Fruit fly (Drosophila melanogaster) whole organism, embryonic: ENCODE data around the gene RhoGEF4.

ENCODE experiments used
- Aef1 ChIP-seq: fragments of 200-800 bp; sonication (Bioruptor generic); IDR thresholded peaks from 3 replicates; pipeline ENCODE4 v1.3.6; 2022; ENCODE audit warnings: missing biosample characterization, missing genetic modification characterization
- Asciz ChIP-seq: fragments of 200-800 bp; sonication (Bioruptor generic); optimal IDR thresholded peaks from 2 replicates; lab custom pipeline; 2017; ENCODE audit warnings: missing biosample characterization, mild to moderate bottlenecking, missing genetic modification characterization, missing genetic modification reagents
- B-H2 ChIP-seq: fragments of 200-800 bp; sonication (Bioruptor generic); optimal IDR thresholded peaks from 2 replicates; lab custom pipeline; 2018; ENCODE audit warnings: missing biosample characterization, mild to moderate bottlenecking, missing genetic modification characterization
- BEAF-32 ChIP-seq: fragments of 200-800 bp; sonication (Bioruptor generic); optimal IDR thresholded peaks from 3 replicates; lab custom pipeline; 2017; ENCODE audit warnings: missing biosample characterization, missing genetic modification characterization, mild to moderate bottlenecking, moderate library complexity, missing genetic modification reagents
- CG10366 ChIP-seq: fragments of 200-800 bp; sonication (Bioruptor generic); IDR thresholded peaks from 2 replicates; pipeline ENCODE4 v1.3.6; 2022; ENCODE audit warnings: missing biosample characterization, missing genetic modification characterization
- CG10462 ChIP-seq: fragments of 200-800 bp; sonication (Bioruptor generic); optimal IDR thresholded peaks from 2 replicates; lab custom pipeline; 2016; ENCODE audit warnings: missing biosample characterization, missing genetic modification characterization
- CG10565 ChIP-seq: fragments of 200-800 bp; sonication (Bioruptor generic); optimal IDR thresholded peaks from 3 replicates; lab custom pipeline; 2016; ENCODE audit warnings: missing biosample characterization, mild to moderate bottlenecking, missing genetic modification characterization
- CG11093 ChIP-seq: fragments of 200-800 bp; sonication (Bioruptor generic); IDR thresholded peaks from 3 replicates; pipeline ENCODE4 v1.3.6; 2022; ENCODE audit warnings: missing biosample characterization, missing genetic modification characterization
- CG11696 ChIP-seq: fragments of 200-800 bp; sonication (Bioruptor generic); IDR thresholded peaks from 2 replicates; pipeline ENCODE4 v1.3.6; 2022; ENCODE audit warnings: missing biosample characterization, missing genetic modification characterization
- CG13424 ChIP-seq: fragments of 200-800 bp; sonication (Bioruptor generic); optimal IDR thresholded peaks from 2 replicates; lab custom pipeline; 2019; ENCODE audit warnings: missing biosample characterization, mild to moderate bottlenecking, missing genetic modification characterization, moderate library complexity
- CG2129 ChIP-seq: fragments of 200-800 bp; sonication (Bioruptor generic); IDR thresholded peaks from 2 replicates; pipeline ENCODE4 v1.3.6; 2022; ENCODE audit warnings: missing biosample characterization, missing genetic modification characterization; ENCODE audit not compliant: partially characterized antibody
- CG3847 ChIP-seq: fragments of 200-800 bp; sonication (Bioruptor generic); IDR thresholded peaks from 2 replicates; pipeline ENCODE4 v1.3.6; 2022; ENCODE audit warnings: missing biosample characterization, missing genetic modification characterization
- CG4617 ChIP-seq: fragments of 200-800 bp; sonication (Bioruptor generic); optimal IDR thresholded peaks from 3 replicates; lab custom pipeline; 2016; ENCODE audit warnings: missing biosample characterization, missing genetic modification characterization, borderline replicate concordance
- CG4820 ChIP-seq: fragments of 200-800 bp; sonication (Bioruptor generic); optimal IDR thresholded peaks from 3 replicates; lab custom pipeline; 2016; ENCODE audit warnings: missing biosample characterization, missing genetic modification characterization
- CG6175 ChIP-seq: fragments of 200-800 bp; sonication (Bioruptor generic); IDR thresholded peaks from 3 replicates; pipeline ENCODE4 v1.3.6; 2022; ENCODE audit warnings: missing biosample characterization, missing genetic modification characterization
- CG9817 ChIP-seq: fragments of 200-800 bp; sonication (Bioruptor generic); optimal IDR thresholded peaks from 2 replicates; lab custom pipeline; 2018; ENCODE audit warnings: missing biosample characterization, mild to moderate bottlenecking, missing genetic modification characterization, moderate library complexity
- Doc3 ChIP-seq: fragments of 200-800 bp; sonication (Bioruptor generic); IDR thresholded peaks from 3 replicates; pipeline ENCODE4 v1.3.6; 2022; ENCODE audit warnings: missing biosample characterization, missing genetic modification characterization; ENCODE audit not compliant: partially characterized antibody
- E2f2 ChIP-seq: fragments of 200-800 bp; sonication (Bioruptor generic); IDR thresholded peaks from 2 replicates; pipeline ENCODE4 v1.3.6; 2022; ENCODE audit warnings: missing biosample characterization, missing genetic modification characterization
- Elba2 ChIP-seq: fragments of 200-800 bp; sonication (Bioruptor generic); optimal IDR thresholded peaks from 3 replicates; lab custom pipeline; 2016; ENCODE audit warnings: missing biosample characterization, missing genetic modification characterization
- Fer2 ChIP-seq: fragments of 200-800 bp; sonication (Bioruptor generic); optimal IDR thresholded peaks from 2 replicates; lab custom pipeline; 2018; ENCODE audit warnings: missing biosample characterization, mild to moderate bottlenecking, missing genetic modification characterization, moderate library complexity
- HHEX ChIP-seq: fragments of 200-800 bp; sonication (Bioruptor generic); optimal IDR thresholded peaks from 3 replicates; lab custom pipeline; 2017; ENCODE audit warnings: missing biosample characterization, mild to moderate bottlenecking, missing genetic modification characterization, missing genetic modification reagents
- Hr78 ChIP-seq, 2 experiments: fragments of 200-800 bp in 1 of 2; fragments of >200 bp in 1 of 2; sonication (Bioruptor generic) in 1 of 2; optimal IDR thresholded peaks; 2 replicates each; lab custom pipeline; 2017 to 2019; ENCODE audit warnings: missing biosample characterization in 2 of 2, missing genetic modification characterization in 2 of 2, mild to moderate bottlenecking in 1 of 2, moderate library complexity in 1 of 2
- Hsf ChIP-seq: fragments of 200-800 bp; sonication (Bioruptor generic); optimal IDR thresholded peaks from 3 replicates; lab custom pipeline; 2016; ENCODE audit warnings: missing biosample characterization, missing genetic modification characterization
- Mrtf ChIP-seq: fragments of 200-800 bp; sonication (Bioruptor generic); IDR thresholded peaks from 3 replicates; pipeline ENCODE4 v1.3.6; 2022; ENCODE audit warnings: missing biosample characterization, missing genetic modification characterization
- NC2α ChIP-seq: fragments of 200-800 bp; sonication (Bioruptor generic); optimal IDR thresholded peaks from 2 replicates; lab custom pipeline; 2016; ENCODE audit warnings: missing biosample characterization, missing genetic modification characterization
- NC2β ChIP-seq: fragments of 200-800 bp; sonication (Bioruptor generic); optimal IDR thresholded peaks from 2 replicates; lab custom pipeline; 2016; ENCODE audit warnings: missing biosample characterization, missing genetic modification characterization
- NFAT ChIP-seq: fragments of 200-800 bp; sonication (Bioruptor generic); IDR thresholded peaks from 2 replicates; pipeline ENCODE4 v1.3.6; 2022; ENCODE audit warnings: missing biosample characterization, missing genetic modification characterization
- Optix ChIP-seq: fragments of 200-800 bp; sonication (Bioruptor generic); IDR thresholded peaks from 3 replicates; pipeline ENCODE4 v1.3.6; 2022; ENCODE audit warnings: missing biosample characterization, missing genetic modification characterization
- Sox102F ChIP-seq: fragments of 200-800 bp; sonication (Bioruptor generic); optimal IDR thresholded peaks from 2 replicates; lab custom pipeline; 2018; ENCODE audit warnings: missing biosample characterization, mild to moderate bottlenecking, missing genetic modification characterization, moderate library complexity
- Sry-β ChIP-seq: fragments of 200-800 bp; sonication (Bioruptor generic); optimal IDR thresholded peaks from 2 replicates; lab custom pipeline; 2018; ENCODE audit warnings: missing biosample characterization, mild to moderate bottlenecking, missing genetic modification characterization, moderate library complexity
- ac ChIP-seq: fragments of 200-800 bp; sonication (Bioruptor generic); optimal IDR thresholded peaks from 3 replicates; lab custom pipeline; 2017; ENCODE audit warnings: missing biosample characterization, mild to moderate bottlenecking, missing genetic modification characterization
- bbx ChIP-seq: fragments of 200-800 bp; sonication (Bioruptor generic); IDR thresholded peaks from 2 replicates; pipeline ENCODE4 v1.3.6; 2022; ENCODE audit warnings: missing biosample characterization, missing genetic modification characterization; ENCODE audit not compliant: partially characterized antibody
- br ChIP-seq: fragments of >200 bp; optimal IDR thresholded peaks from 2 replicates; lab custom pipeline; 2017
- cad ChIP-seq: fragments of >200 bp; optimal IDR thresholded peaks from 2 replicates; lab custom pipeline; 2017; ENCODE audit warnings: missing biosample characterization, missing genetic modification characterization
- chm ChIP-seq: fragments of 200-800 bp; sonication (Bioruptor generic); IDR thresholded peaks from 2 replicates; pipeline ENCODE4 v1.3.6; 2022; ENCODE audit warnings: missing biosample characterization, missing genetic modification characterization
- da ChIP-seq: fragments of 200-800 bp; sonication (Bioruptor generic); optimal IDR thresholded peaks from 2 replicates; lab custom pipeline; 2016; ENCODE audit warnings: missing biosample characterization, missing genetic modification characterization
- fd64A ChIP-seq: fragments of 200-800 bp; sonication (Bioruptor generic); optimal IDR thresholded peaks from 3 replicates; lab custom pipeline; 2018; ENCODE audit warnings: missing biosample characterization, mild to moderate bottlenecking, missing genetic modification characterization
- grau ChIP-seq: fragments of 200-800 bp; optimal IDR thresholded peaks from 3 replicates; lab custom pipeline; 2019; ENCODE audit warnings: missing biosample characterization, mild to moderate bottlenecking, missing genetic modification characterization, moderate library complexity
- gsb-n ChIP-seq: fragments of 200-800 bp; sonication (Bioruptor generic); optimal IDR thresholded peaks from 3 replicates; lab custom pipeline; 2018; ENCODE audit warnings: missing biosample characterization, mild to moderate bottlenecking, missing genetic modification characterization
- hb ChIP-seq: fragments of 200-800 bp; sonication (Bioruptor generic); IDR thresholded peaks from 3 replicates; pipeline ENCODE4 v1.3.6; 2022; ENCODE audit warnings: missing biosample characterization, missing genetic modification characterization; ENCODE audit not compliant: partially characterized antibody
- ind ChIP-seq: fragments of 200-800 bp; sonication (Bioruptor generic); optimal IDR thresholded peaks from 3 replicates; lab custom pipeline; 2016; ENCODE audit warnings: missing biosample characterization, missing genetic modification characterization
- insv ChIP-seq, 2 experiments: fragments of 200-800 bp; sonication (Bioruptor generic); optimal IDR thresholded peaks; 3 replicates each; lab custom pipeline; 2016 to 2018; ENCODE audit warnings: missing biosample characterization in 2 of 2, missing genetic modification characterization in 2 of 2
- inv ChIP-seq: fragments of 200-800 bp; sonication (Bioruptor generic); IDR thresholded peaks from 2 replicates; pipeline ENCODE4 v1.3.6; 2022; ENCODE audit warnings: missing biosample characterization, missing genetic modification characterization; ENCODE audit not compliant: partially characterized antibody
- kah ChIP-seq: fragments of 200-800 bp; sonication (Bioruptor generic); optimal IDR thresholded peaks from 2 replicates; lab custom pipeline; 2018; ENCODE audit warnings: missing biosample characterization, mild to moderate bottlenecking, missing genetic modification characterization
- lbe ChIP-seq: fragments of 200-800 bp; sonication (Bioruptor generic); optimal IDR thresholded peaks from 2 replicates; lab custom pipeline; 2016; ENCODE audit warnings: missing biosample characterization, mild to moderate bottlenecking, missing genetic modification characterization
- odd ChIP-seq: fragments of 200-800 bp; sonication (Bioruptor generic); optimal IDR thresholded peaks from 2 replicates; lab custom pipeline; 2017; ENCODE audit warnings: missing biosample characterization, mild to moderate bottlenecking, missing genetic modification characterization
- phol ChIP-seq: fragments of 200-800 bp; sonication (Bioruptor generic); optimal IDR thresholded peaks from 3 replicates; lab custom pipeline; 2018; ENCODE audit warnings: missing biosample characterization, mild to moderate bottlenecking, missing genetic modification characterization, moderate library complexity
- ro ChIP-seq: fragments of 200-800 bp; sonication (Bioruptor generic); IDR thresholded peaks from 2 replicates; pipeline ENCODE4 v1.3.6; 2022; ENCODE audit warnings: missing biosample characterization, missing genetic modification characterization
- row ChIP-seq: fragments of 200-800 bp; sonication (Bioruptor generic); IDR thresholded peaks from 3 replicates; pipeline ENCODE4 v1.3.6; 2022; ENCODE audit warnings: missing biosample characterization, missing genetic modification characterization
- sens-2 ChIP-seq: fragments of 200-800 bp; sonication (Bioruptor generic); IDR thresholded peaks from 2 replicates; pipeline ENCODE4 v1.3.6; 2022; ENCODE audit warnings: missing biosample characterization, missing genetic modification characterization
- sob ChIP-seq: fragments of 200-800 bp; sonication (Bioruptor generic); IDR thresholded peaks from 2 replicates; pipeline ENCODE4 v1.3.6; 2022; ENCODE audit warnings: missing biosample characterization, missing genetic modification characterization
- zfh1 ChIP-seq: fragments of 200-800 bp; sonication (Bioruptor generic); IDR thresholded peaks from 3 replicates; pipeline ENCODE4 v1.3.6; 2022; ENCODE audit warnings: missing biosample characterization, missing genetic modification characterization

RhoGEF4 gene

DNA sequence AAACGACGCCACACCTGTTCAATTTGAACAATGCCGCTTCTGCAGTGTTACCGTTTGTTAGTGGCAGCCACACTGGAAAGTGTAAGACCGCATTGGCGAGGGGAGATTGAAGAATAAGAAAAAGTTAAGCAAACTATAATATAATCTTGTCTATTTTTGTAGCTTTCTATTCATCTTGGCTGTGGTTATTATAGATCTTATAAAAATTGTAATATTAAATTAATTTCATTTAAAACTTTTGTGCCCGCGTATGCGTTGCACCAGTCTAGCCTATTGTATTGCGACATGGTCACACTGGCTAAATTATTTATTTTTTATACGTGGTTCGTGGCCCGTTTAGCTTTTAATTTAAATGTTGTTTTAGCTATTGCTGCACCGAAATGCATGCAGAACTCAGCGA lies at the start of gene RhoGEF4, which contains the start of gene Rint1 (continued):
- TF ChIP-seq E2f2 (GFP tag; lab: Robert Waterston, UW) (peak; percentile 97), CG10565 (GFP tag; lab: Kevin White, UChicago) (no peak), Fer2 (tag; lab: Kevin White, UChicago) (peak; percentile 15), Hsf (GFP tag; lab: Kevin White, UChicago) (peak; percentile 63), NC2α (GFP tag; lab: Kevin White, UChicago) (peak; percentile 2), NC2β (GFP tag; lab: Kevin White, UChicago) (no peak), fd64A (GFP tag; lab: Kevin White, UChicago) (no peak), ro (peak; percentile 34; the same call in 1 of the 2 replicates), Hr78 (GFP tag; optimal IDR thresholded peaks at IDR 0.05; lab: Kevin White, UChicago) (no peak), Elba2 (GFP tag; lab: Kevin White, UChicago) (peak; percentile 70), CG13424 (peak; percentile 75), CG11093 (GFP tag; lab: Robert Waterston, UW) (peak; percentile 76; the same call in 2 of the 3 replicates), HHEX (no peak), gsb-n (no peak), odd (no peak), B-H2 (GFP tag; lab: Kevin White, UChicago) (peak; percentile 10), da (GFP tag; lab: Kevin White, UChicago) (peak; percentile 20), Optix (peak; percentile 73; the same call in 2 of the 3 replicates), CG6175 (no peak), br (no peak), sob (GFP tag; lab: Robert Waterston, UW) (peak; percentile 78), bbx (no peak), CG4617 (GFP tag; lab: Kevin White, UChicago) (peak; percentile 92), CG9817 (peak; percentile 71), lbe (no peak)

dm6 chr3L:7371290-7371689 lies 48.1 kb upstream of the RhoGEF4 start:
- TF ChIP-seq Sry-β (peak; percentile 86), cad (GFP tag; lab: Kevin White, UChicago) (peak; percentile 80), Mrtf (GFP tag; lab: Robert Waterston, UW) (no peak), Asciz (no peak), zfh1 (GFP tag; lab: Robert Waterston, UW) (no peak), inv (no peak), sens-2 (GFP tag; lab: Robert Waterston, UW) (no peak), Sox102F (no peak), Aef1 (GFP tag; lab: Robert Waterston, UW) (no peak), kah (GFP tag; lab: Kevin White, UChicago) (no peak), CG3847 (GFP tag; lab: Robert Waterston, UW) (no peak), Doc3 (GFP tag; lab: Robert Waterston, UW) (no peak), CG10366 (GFP tag; lab: Robert Waterston, UW) (no peak), CG11696 (GFP tag; lab: Robert Waterston, UW) (no peak), row (peak; percentile 42; the same call in 2 of the 3 replicates), ac (GFP tag; lab: Kevin White, UChicago) (peak; percentile 28), CG10462 (GFP tag; lab: Kevin White, UChicago) (no peak), BEAF-32 (GFP tag; lab: Kevin White, UChicago) (peak; percentile 30), chm (0 out of 2 replicates have a peak, but pooled peaks have one; percentile 26), CG4820 (GFP tag; lab: Kevin White, UChicago) (no peak), CG2129 (GFP tag; lab: Robert Waterston, UW) (no peak), phol (tag; lab: Kevin White, UChicago) (peak; percentile 37), hb (GFP tag; lab: Robert Waterston, UW) (peak; percentile 29; the same call in 1 of the 3 replicates), ind (GFP tag; lab: Kevin White, UChicago) (no peak), grau (tag; lab: Kevin White, UChicago) (no peak), Elba2 (GFP tag; lab: Kevin White, UChicago) (no peak), insv (GFP tag; optimal IDR thresholded peaks at IDR 0.05; lab: Kevin White, UChicago) (peak in 1 of 2 experiments; percentile 7), NFAT (no peak)
